Fruit fly (Drosophila melanogaster) whole organism, wandering third instar larva: Measurements from ENCODE around the gene ey.

Experiments used
- Abd-B ChIP-seq: fragments of >200 bp; optimal IDR thresholded peaks from 2 replicates; lab custom pipeline; 2017; ENCODE audit warnings: missing biosample characterization, missing genetic modification characterization
- CG9705 ChIP-seq: fragments of 200-800 bp; sonication (Bioruptor generic); optimal IDR thresholded peaks from 2 replicates; lab custom pipeline; 2018; ENCODE audit warnings: missing biosample characterization, mild to moderate bottlenecking, missing genetic modification characterization
- CrebA ChIP-seq: fragments of 200-800 bp; sonication (Bioruptor generic); optimal IDR thresholded peaks from 2 replicates; lab custom pipeline; 2016; ENCODE audit warnings: missing biosample characterization, mild to moderate bottlenecking, missing genetic modification characterization, borderline replicate concordance
- Dfd ChIP-seq: fragments of >200 bp; optimal IDR thresholded peaks from 2 replicates; lab custom pipeline; 2017; ENCODE audit warnings: missing biosample characterization, missing genetic modification characterization
- Dif ChIP-seq: fragments of 200-275, 200-300 bp; sonication (Bioruptor generic); optimal IDR thresholded peaks from 2 replicates; lab custom pipeline; 2018; ENCODE audit warnings: missing biosample characterization, missing genetic modification characterization; ENCODE audit not compliant: partially characterized antibody
- GATAd ChIP-seq: sonication (Bioruptor generic); optimal IDR thresholded peaks from 2 replicates; lab custom pipeline; 2016; ENCODE audit warnings: missing biosample characterization, missing genetic modification characterization
- Hnf4 ChIP-seq: fragments of 200-800 bp; sonication (Bioruptor generic); optimal IDR thresholded peaks from 2 replicates; lab custom pipeline; 2016; ENCODE audit warnings: missing biosample characterization, mild to moderate bottlenecking, missing genetic modification characterization
- Hr83 ChIP-seq: fragments of 200-300 bp; sonication (Bioruptor generic); optimal IDR thresholded peaks from 2 replicates; lab custom pipeline; 2016; ENCODE audit warnings: missing biosample characterization, mild to moderate bottlenecking, missing genetic modification characterization, moderate library complexity; ENCODE audit not compliant: poor library complexity, severe bottlenecking
- Myc ChIP-seq: fragments of >200 bp; optimal IDR thresholded peaks from 2 replicates; lab custom pipeline; 2017
- N ChIP-seq: fragments of >200 bp; optimal IDR thresholded peaks from 2 replicates; lab custom pipeline; 2018; ENCODE audit warnings: missing biosample characterization, missing external identifiers, missing genetic modification characterization
- OdsH ChIP-seq: fragments of 200-800 bp; sonication (Bioruptor generic); optimal IDR thresholded peaks from 2 replicates; lab custom pipeline; 2016; ENCODE audit warnings: missing biosample characterization, mild to moderate bottlenecking, missing genetic modification characterization
- Rel ChIP-seq, 2 experiments: fragments of 200-800 bp; sonication (Bioruptor generic) in 1 of 2; optimal IDR thresholded peaks; 2 replicates in 1 of 2; 3 replicates in 1 of 2; lab custom pipeline; 2016 to 2019; ENCODE audit warnings: mild to moderate bottlenecking in 2 of 2, missing biosample characterization in 2 of 2, missing genetic modification characterization in 2 of 2, moderate library complexity in 1 of 2
- Sp1 ChIP-seq: fragments of 200-800 bp; sonication (Bioruptor generic); optimal IDR thresholded peaks from 3 replicates; lab custom pipeline; 2019; ENCODE audit warnings: missing biosample characterization, mild to moderate bottlenecking, missing genetic modification characterization, moderate library complexity
- Vsx2 ChIP-seq: fragments of 200-300, 225-300 bp; sonication (Bioruptor generic); optimal IDR thresholded peaks from 2 replicates; lab custom pipeline; 2018; ENCODE audit warnings: missing biosample characterization, missing genetic modification characterization; ENCODE audit not compliant: partially characterized antibody
- br ChIP-seq: fragments of 200-800 bp; sonication (Bioruptor generic); optimal IDR thresholded peaks from 2 replicates; lab custom pipeline; 2016; ENCODE audit warnings: missing biosample characterization, missing genetic modification characterization
- brk ChIP-seq: fragments of 200-800 bp; sonication (Bioruptor generic); optimal IDR thresholded peaks from 2 replicates; lab custom pipeline; 2016; ENCODE audit warnings: missing biosample characterization, mild to moderate bottlenecking, missing genetic modification characterization
- dmrt93B ChIP-seq: fragments of 200-800 bp; sonication (Bioruptor generic); optimal IDR thresholded peaks from 2 replicates; lab custom pipeline; 2018; ENCODE audit warnings: missing biosample characterization, mild to moderate bottlenecking, missing genetic modification characterization
- dsf ChIP-seq: sonication (Bioruptor generic); optimal IDR thresholded peaks from 2 replicates; lab custom pipeline; 2016; ENCODE audit warnings: missing biosample characterization, missing genetic modification characterization, borderline replicate concordance
- ey ChIP-seq: fragments of 200-800 bp; sonication (Bioruptor generic); optimal IDR thresholded peaks from 2 replicates; lab custom pipeline; 2016; ENCODE audit warnings: missing biosample characterization, missing genetic modification characterization
- foxo ChIP-seq, 2 experiments: fragments of 200-800 bp; sonication (Bioruptor generic); optimal IDR thresholded peaks; 2 replicates in 1 of 2; 3 replicates in 1 of 2; lab custom pipeline; 2016 to 2017; ENCODE audit warnings: missing biosample characterization in 2 of 2, missing genetic modification characterization in 2 of 2
- fru ChIP-seq: fragments of 200-800 bp; sonication (Bioruptor generic); optimal IDR thresholded peaks from 3 replicates; lab custom pipeline; 2016; ENCODE audit warnings: missing biosample characterization, mild to moderate bottlenecking, missing genetic modification characterization
- h ChIP-seq: fragments of 200-800 bp; sonication (Bioruptor generic); optimal IDR thresholded peaks from 3 replicates; lab custom pipeline; 2016; ENCODE audit warnings: missing biosample characterization, mild to moderate bottlenecking, missing genetic modification characterization
- jim ChIP-seq: fragments of 175-275, 200-325 bp; sonication (Bioruptor generic); optimal IDR thresholded peaks from 2 replicates; lab custom pipeline; 2016; ENCODE audit warnings: missing biosample characterization, mild to moderate bottlenecking, missing genetic modification characterization
- lola ChIP-seq: fragments of >200 bp; optimal IDR thresholded peaks from 2 replicates; lab custom pipeline; 2017; ENCODE audit warnings: missing biosample characterization, missing genetic modification characterization
- pan ChIP-seq: fragments of >200 bp; optimal IDR thresholded peaks from 2 replicates; lab custom pipeline; 2017
- psq ChIP-seq: fragments of 200-800 bp; sonication (Bioruptor generic); optimal IDR thresholded peaks from 3 replicates; lab custom pipeline; 2017; ENCODE audit warnings: missing biosample characterization, mild to moderate bottlenecking, missing genetic modification characterization, moderate library complexity
- rgr ChIP-seq: fragments of 200-800 bp; sonication (Bioruptor generic); optimal IDR thresholded peaks from 3 replicates; lab custom pipeline; 2016; ENCODE audit warnings: missing biosample characterization, mild to moderate bottlenecking, missing genetic modification characterization
- sage ChIP-seq: fragments of 200-800 bp; sonication (Bioruptor generic); optimal IDR thresholded peaks from 2 replicates; lab custom pipeline; 2016; ENCODE audit warnings: missing biosample characterization, mild to moderate bottlenecking, missing genetic modification characterization
- sv ChIP-seq: fragments of 200-800 bp; sonication (Bioruptor generic); optimal IDR thresholded peaks from 3 replicates; lab custom pipeline; 2016; ENCODE audit warnings: missing biosample characterization, missing genetic modification characterization
- usp ChIP-seq: fragments of >200 bp; optimal IDR thresholded peaks from 2 replicates; lab custom pipeline; 2017; ENCODE audit warnings: missing biosample characterization, missing genetic modification characterization
- woc ChIP-seq: sonication (Bioruptor generic); optimal IDR thresholded peaks from 2 replicates; lab custom pipeline; 2016; ENCODE audit warnings: missing biosample characterization, mild to moderate bottlenecking, missing genetic modification characterization

ey gene

DNA sequence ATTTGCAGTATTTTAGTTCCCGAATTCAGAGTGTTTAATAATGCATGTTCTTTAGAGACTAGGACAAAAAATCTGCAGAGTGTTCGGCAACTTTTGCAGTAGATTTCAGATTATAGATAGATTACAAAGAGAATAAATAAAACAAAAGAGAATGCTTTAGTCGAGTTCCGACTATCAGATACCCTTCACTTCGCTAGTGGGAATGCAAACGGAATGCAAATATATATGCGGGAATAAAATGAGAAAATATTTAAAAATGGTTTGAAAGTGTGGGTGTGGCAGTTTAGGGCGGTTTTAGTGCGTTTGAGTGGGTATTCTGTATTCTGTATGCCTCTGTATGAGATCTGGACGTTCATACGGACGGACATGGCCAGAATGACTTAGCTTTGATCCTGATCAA, 9.4 kb downstream of the ey start:
- TF ChIP-seq sage (GFP tag; lab: Kevin White, UChicago) (no peak), Hr83 (GFP tag; lab: Kevin White, UChicago) (no peak), sv (GFP tag; lab: Kevin White, UChicago) (no peak), rgr (GFP tag; lab: Kevin White, UChicago) (no peak), N (GFP tag; lab: Kevin White, UChicago) (no peak), Dif (no peak), woc (no peak), dsf (GFP tag; lab: Kevin White, UChicago) (no peak), Dfd (GFP tag; lab: Kevin White, UChicago) (peak; percentile 17)

- TF ChIP-seq h (GFP tag; lab: Kevin White, UChicago) (no peak), ey (GFP tag; lab: Kevin White, UChicago) (no peak), Hr83 (GFP tag; lab: Kevin White, UChicago) (no peak), brk (no peak), psq (GFP tag; lab: Kevin White, UChicago) (no peak), Dif (no peak), Sp1 (GFP tag; lab: Kevin White, UChicago) (no peak), dmrt93B (no peak), br (GFP tag; lab: Kevin White, UChicago) (no peak)
- TF ChIP-seq, all 38 proteins: peak for 0
Observed at dm6 chr4:708665-709064, 11.2 kb downstream of the ey start.

DNA sequence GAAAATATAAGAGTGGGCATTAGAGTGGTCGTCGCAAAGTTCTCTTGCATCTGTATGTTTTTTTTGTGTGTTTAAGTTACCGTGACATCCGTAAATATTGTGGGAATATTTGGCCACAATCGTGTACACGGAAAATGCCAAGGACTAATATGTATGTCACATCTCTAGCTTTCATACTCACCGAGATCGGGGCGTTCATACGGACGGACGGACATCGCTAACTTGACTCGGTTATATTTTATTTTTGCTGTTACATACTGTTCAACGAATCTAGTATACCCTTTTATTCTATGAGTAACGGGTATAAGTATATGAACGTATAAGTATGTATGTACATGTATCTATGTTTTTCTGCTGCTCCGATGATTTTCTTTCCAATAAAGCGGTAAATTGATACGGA, 12.2 kb downstream of the ey start:
- TF ChIP-seq usp (GFP tag; lab: Kevin White, UChicago): no peak
- TF ChIP-seq foxo (GFP tag; optimal IDR thresholded peaks at IDR 0.05; lab: Kevin White, UChicago): no peak
- TF ChIP-seq, all 38 proteins: peak for 0

DNA sequence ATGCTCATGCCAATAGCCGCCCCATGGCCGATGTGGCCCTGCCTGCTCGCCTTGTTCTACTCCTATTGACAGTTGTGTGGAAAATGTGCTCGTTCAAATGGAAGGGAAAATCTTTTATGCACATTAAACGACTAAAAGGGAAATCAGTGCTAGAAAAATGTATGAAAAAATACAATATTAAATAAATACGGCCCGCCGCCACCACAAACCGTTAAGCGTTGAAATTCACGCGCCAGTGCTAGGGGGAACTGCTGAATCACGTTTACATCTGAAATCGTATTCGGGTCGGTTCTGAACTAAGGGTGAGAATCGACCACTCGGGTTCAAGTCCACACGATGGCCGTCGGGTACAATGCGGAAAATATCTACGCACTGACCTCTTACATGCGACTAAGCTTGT, 15.4 kb downstream of the ey start:
- TF ChIP-seq Vsx2 (GFP tag; lab: Kevin White, UChicago): no peak
- TF ChIP-seq N (GFP tag; lab: Kevin White, UChicago): no peak
- no peak for TF ChIP-seq Myc
- TF ChIP-seq ey (GFP tag; lab: Kevin White, UChicago): no peak

DNA sequence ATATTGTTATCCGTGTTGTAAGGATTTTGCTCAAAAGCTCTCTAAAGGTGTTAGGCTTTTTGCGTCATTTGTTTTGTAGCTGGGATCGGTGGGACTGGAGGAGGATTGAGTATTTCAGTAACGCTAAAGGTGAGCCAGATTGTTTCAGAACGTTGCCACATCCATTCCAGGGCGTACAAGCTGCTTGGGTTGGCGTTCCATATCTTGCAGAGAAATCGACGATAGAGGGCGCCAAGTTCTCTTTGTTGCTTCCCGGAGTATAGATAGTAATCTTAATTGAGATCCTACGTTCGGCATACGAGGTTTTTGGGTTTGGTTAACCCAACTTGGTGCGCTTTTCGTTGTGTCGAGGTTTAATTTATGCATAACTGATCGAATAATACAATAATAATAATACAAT, 21.1 kb downstream of the ey start:
- TF ChIP-seq dsf (GFP tag; lab: Kevin White, UChicago) (no peak), rgr (GFP tag; lab: Kevin White, UChicago) (no peak), dmrt93B (no peak), fru (no peak), sv (GFP tag; lab: Kevin White, UChicago) (no peak), psq (GFP tag; lab: Kevin White, UChicago) (no peak), pan (lab: Kevin White, UChicago) (no peak), Sp1 (GFP tag; lab: Kevin White, UChicago) (no peak), Rel (GFP tag; optimal IDR thresholded peaks at IDR 0.05; lab: Kevin White, UChicago) (no peak), Rel (tag; optimal IDR thresholded peaks at IDR 0.05; lab: Kevin White, UChicago) (no peak), GATAd (GFP tag; lab: Kevin White, UChicago) (no peak), lola (GFP tag; lab: Kevin White, UChicago) (no peak), brk (no peak), ey (GFP tag; lab: Kevin White, UChicago) (no peak), br (GFP tag; lab: Kevin White, UChicago) (no peak), woc (no peak), sage (GFP tag; lab: Kevin White, UChicago) (no peak), CG9705 (GFP tag; lab: Kevin White, UChicago) (no peak)

dm6 chr4:721774-722173, 24.3 kb downstream of the ey start:
- no peak for TF ChIP-seq OdsH (GFP tag; lab: Kevin White, UChicago)
- no peak for TF ChIP-seq jim (GFP tag; lab: Kevin White, UChicago)
- TF ChIP-seq psq (GFP tag; lab: Kevin White, UChicago): no peak
- no peak for TF ChIP-seq Hnf4 (GFP tag; lab: Kevin White, UChicago)
- TF ChIP-seq dsf (GFP tag; lab: Kevin White, UChicago): no peak
- no peak for TF ChIP-seq sv (GFP tag; lab: Kevin White, UChicago)
- TF ChIP-seq foxo (GFP tag; optimal IDR thresholded peaks at IDR 0.05; lab: Kevin White, UChicago): no peak
- TF ChIP-seq CrebA (GFP tag; lab: Kevin White, UChicago): no peak
- no peak for TF ChIP-seq Abd-B (GFP tag; lab: Kevin White, UChicago)
- TF ChIP-seq rgr (GFP tag; lab: Kevin White, UChicago): no peak
- no peak for TF ChIP-seq woc
- TF ChIP-seq brk: no peak
